Fruit fly (Drosophila melanogaster) Kc167 (cell line): ENCODE results near the gene CG31704.

Source experiments
- Myc ChIP-seq: fragments of >200 bp; optimal IDR thresholded peaks from 2 replicates; lab custom pipeline; 2017; ENCODE audit warnings: missing external identifiers
- Sin3A ChIP-seq: fragments of >200 bp; optimal IDR thresholded peaks from 2 replicates; lab custom pipeline; 2018; ENCODE audit warnings: missing external identifiers
- h ChIP-seq: fragments of >200 bp; optimal IDR thresholded peaks from 3 replicates; lab custom pipeline; 2018; ENCODE audit warnings: missing external identifiers
- insv ChIP-seq: fragments of >200 bp; optimal IDR thresholded peaks from 3 replicates; lab custom pipeline; 2018; ENCODE audit warnings: missing external identifiers
- psq ChIP-seq: fragments of >200 bp; optimal IDR thresholded peaks from 2 replicates; lab custom pipeline; 2017; ENCODE audit warnings: missing external identifiers
- ttk ChIP-seq: sonication (Bioruptor generic); optimal IDR thresholded peaks from 2 replicates; lab custom pipeline; 2017; ENCODE audit warnings: missing external identifiers

dm6 chr2L:11808702-11809583, 31.5 kb upstream of the CG31704 start, which contains the start of gene crol:
- no peak for TF ChIP-seq Myc
- no peak for TF ChIP-seq psq (lab: Kevin White, UChicago)
- TF ChIP-seq insv (lab: Kevin White, UChicago), result no peak
- no peak for TF ChIP-seq ttk (lab: Kevin White, UChicago)
- no peak for TF ChIP-seq h
- TF ChIP-seq Sin3A (lab: Kevin White, UChicago), result no peak
